Fruit fly (Drosophila melanogaster) whole organism, prepupa: ENCODE data around the gene CG31038.

Source experiments
- CG10631 ChIP-seq: fragments of 200-800 bp; sonication (Bioruptor generic); optimal IDR thresholded peaks from 2 replicates; lab custom pipeline; 2016; ENCODE audit warnings: missing biosample characterization, missing genetic modification characterization
- CG10669 ChIP-seq: fragments of 200-800 bp; sonication (Bioruptor generic); optimal IDR thresholded peaks from 3 replicates; lab custom pipeline; 2018; ENCODE audit warnings: missing biosample characterization, mild to moderate bottlenecking, missing genetic modification characterization, moderate library complexity
- CG11294 ChIP-seq: fragments of 200-800 bp; sonication (Bioruptor generic); IDR thresholded peaks from 2 replicates; pipeline ENCODE4 v1.3.6; 2022; ENCODE audit warnings: missing biosample characterization, missing genetic modification characterization
- CG11762 ChIP-seq: fragments of 200-800 bp; sonication (Bioruptor generic); optimal IDR thresholded peaks from 3 replicates; lab custom pipeline; 2016; ENCODE audit warnings: missing biosample characterization, missing genetic modification characterization; ENCODE audit not compliant: insufficient read depth
- CG1621 ChIP-seq: fragments of 200-800 bp; sonication (Bioruptor generic); optimal IDR thresholded peaks from 3 replicates; lab custom pipeline; 2018; ENCODE audit warnings: missing biosample characterization, mild to moderate bottlenecking, missing genetic modification characterization
- CG32006 ChIP-seq: fragments of 200-800 bp; sonication (Bioruptor generic); optimal IDR thresholded peaks from 3 replicates; lab custom pipeline; 2017; ENCODE audit warnings: missing biosample characterization, mild to moderate bottlenecking, missing genetic modification characterization
- CG34406 ChIP-seq: fragments of 200-800 bp; sonication (Bioruptor generic); optimal IDR thresholded peaks from 3 replicates; lab custom pipeline; 2016; ENCODE audit warnings: missing biosample characterization, missing genetic modification characterization
- CG3919 ChIP-seq: fragments of 200-800 bp; sonication (Bioruptor generic); optimal IDR thresholded peaks from 3 replicates; lab custom pipeline; 2016; ENCODE audit warnings: missing biosample characterization, missing genetic modification characterization
- CG4318 ChIP-seq: fragments of 200-800 bp; sonication (Bioruptor generic); optimal IDR thresholded peaks from 3 replicates; lab custom pipeline; 2017; ENCODE audit warnings: missing biosample characterization, mild to moderate bottlenecking, missing genetic modification characterization
- CG6276 ChIP-seq: fragments of 200-800 bp; sonication (Bioruptor generic); optimal IDR thresholded peaks from 2 replicates; lab custom pipeline; 2017; ENCODE audit warnings: missing biosample characterization, mild to moderate bottlenecking, missing genetic modification characterization
- CG6792 ChIP-seq: fragments of 200-800 bp; sonication (Bioruptor generic); optimal IDR thresholded peaks from 3 replicates; lab custom pipeline; 2016; ENCODE audit warnings: missing biosample characterization, missing genetic modification characterization
- CG8119 ChIP-seq: fragments of 200-800 bp; sonication (Bioruptor generic); IDR thresholded peaks from 3 replicates; pipeline ENCODE4 v1.3.6; 2022; ENCODE audit warnings: missing biosample characterization, missing genetic modification characterization
- CG8632 ChIP-seq: fragments of 200-800 bp; sonication (Bioruptor generic); optimal IDR thresholded peaks from 3 replicates; lab custom pipeline; 2016; ENCODE audit warnings: missing biosample characterization, missing genetic modification characterization
- CG9139 ChIP-seq: fragments of 200-800 bp; sonication (Bioruptor generic); optimal IDR thresholded peaks from 3 replicates; lab custom pipeline; 2017; ENCODE audit warnings: missing biosample characterization, mild to moderate bottlenecking, missing genetic modification characterization
- Eip78C ChIP-seq: fragments of 200-800 bp; sonication (Bioruptor generic); peaks from one replicate; lab custom pipeline; 2016; ENCODE audit warnings: missing biosample characterization, missing genetic modification characterization
- Ets21C ChIP-seq: fragments of 200-800 bp; sonication (Bioruptor generic); optimal IDR thresholded peaks from 3 replicates; lab custom pipeline; 2016; ENCODE audit warnings: missing biosample characterization, missing genetic modification characterization
- Lpt ChIP-seq: fragments of 200-800 bp; sonication (Bioruptor generic); optimal IDR thresholded peaks from 3 replicates; lab custom pipeline; 2016; ENCODE audit warnings: missing biosample characterization, missing genetic modification characterization
- OdsH ChIP-seq: fragments of 200-800 bp; sonication (Bioruptor generic); optimal IDR thresholded peaks from 3 replicates; lab custom pipeline; 2016; ENCODE audit warnings: missing biosample characterization, missing genetic modification characterization
- Sox14 ChIP-seq: fragments of 200-800 bp; sonication (Bioruptor generic); optimal IDR thresholded peaks from 3 replicates; lab custom pipeline; 2016; ENCODE audit warnings: missing biosample characterization, missing genetic modification characterization
- acj6 ChIP-seq: fragments of 200-800 bp; sonication (Bioruptor generic); optimal IDR thresholded peaks from 3 replicates; lab custom pipeline; 2016; ENCODE audit warnings: missing biosample characterization, missing genetic modification characterization
- cyc ChIP-seq: fragments of 200-800 bp; sonication (Bioruptor generic); optimal IDR thresholded peaks from 3 replicates; lab custom pipeline; 2016; ENCODE audit warnings: missing biosample characterization, missing genetic modification characterization
- dac ChIP-seq: fragments of 200-800 bp; sonication (Bioruptor generic); optimal IDR thresholded peaks from 2 replicates; lab custom pipeline; 2017; ENCODE audit warnings: missing biosample characterization, mild to moderate bottlenecking, missing genetic modification characterization
- eg ChIP-seq: fragments of 200-800 bp; sonication (Bioruptor generic); IDR thresholded peaks from 3 replicates; pipeline ENCODE4 v1.3.6; 2022; ENCODE audit warnings: missing biosample characterization, missing genetic modification characterization
- esn ChIP-seq: fragments of 200-800 bp; sonication (Bioruptor generic); optimal IDR thresholded peaks from 2 replicates; lab custom pipeline; 2016; ENCODE audit warnings: missing biosample characterization, mild to moderate bottlenecking, missing genetic modification characterization, moderate library complexity
- fd59A ChIP-seq: fragments of 200-800 bp; sonication (Bioruptor generic); optimal IDR thresholded peaks from 2 replicates; lab custom pipeline; 2017; ENCODE audit warnings: missing biosample characterization, mild to moderate bottlenecking, missing genetic modification characterization, missing genetic modification reagents
- fkh ChIP-seq: fragments of 200-800 bp; sonication (Bioruptor generic); optimal IDR thresholded peaks from 3 replicates; lab custom pipeline; 2017; ENCODE audit warnings: missing biosample characterization, mild to moderate bottlenecking, missing genetic modification characterization, moderate library complexity
- lz ChIP-seq: fragments of 200-800 bp; sonication (Bioruptor generic); optimal IDR thresholded peaks from 3 replicates; lab custom pipeline; 2016; ENCODE audit warnings: missing biosample characterization, missing genetic modification characterization
- pdm3 ChIP-seq: fragments of 200-800 bp; sonication (Bioruptor generic); optimal IDR thresholded peaks from 3 replicates; lab custom pipeline; 2016; ENCODE audit warnings: missing biosample characterization, missing genetic modification characterization
- svp ChIP-seq: fragments of 200-800 bp; sonication (Bioruptor generic); peaks from one replicate; lab custom pipeline; 2016; ENCODE audit warnings: missing biosample characterization, missing genetic modification characterization
- topi ChIP-seq: fragments of 200-800 bp; sonication (Bioruptor generic); optimal IDR thresholded peaks from 3 replicates; lab custom pipeline; 2016; ENCODE audit warnings: missing biosample characterization, missing genetic modification characterization

Gene CG31038

dm6 chr3R:29876733-29877193 lies at the start of gene CG31038 (continued):
- peak; percentile 33 for TF ChIP-seq fd59A (GFP tag; lab: Kevin White, UChicago)
- TF ChIP-seq pdm3 = peak; percentile 63
- TF ChIP-seq Lpt (GFP tag; lab: Kevin White, UChicago) = peak; percentile 67
- TF ChIP-seq CG8632 = peak; percentile 51
- TF ChIP-seq cyc (GFP tag; lab: Kevin White, UChicago) = peak; percentile 30
- TF ChIP-seq svp = peak; percentile 74
- peak; percentile 63 for TF ChIP-seq CG32006 (GFP tag; lab: Kevin White, UChicago)
- TF ChIP-seq CG6792 (GFP tag; lab: Kevin White, UChicago) = no peak

dm6 chr3R:29829228-29829786 lies 47.6 kb upstream of the CG31038 start:
- no peak for TF ChIP-seq CG34406
- no peak for TF ChIP-seq acj6 (GFP tag; lab: Kevin White, UChicago)
- peak; percentile 29; the same call in 1 of the 3 replicates for TF ChIP-seq CG8119 (GFP tag; lab: Robert Waterston, UW)
- TF ChIP-seq Eip78C (GFP tag; lab: Kevin White, UChicago) = peak; percentile 26

dm6 chr3R:29830925-29831324 lies 45.9 kb upstream of the CG31038 start:
- TF ChIP-seq CG3919 (no peak), CG11294 (GFP tag; lab: Robert Waterston, UW) (no peak), OdsH (GFP tag; lab: Kevin White, UChicago) (no peak), dac (no peak), CG34406 (no peak), CG4318 (no peak), Eip78C (GFP tag; lab: Kevin White, UChicago) (peak; percentile 37), Ets21C (GFP tag; lab: Kevin White, UChicago) (no peak), topi (no peak), fkh (GFP tag; lab: Kevin White, UChicago) (peak; percentile 84), lz (no peak)

- TF ChIP-seq CG6276 (GFP tag; lab: Kevin White, UChicago) (no peak), CG10669 (GFP tag; lab: Kevin White, UChicago) (no peak), CG11762 (GFP tag; lab: Kevin White, UChicago) (no peak), Sox14 (GFP tag; lab: Kevin White, UChicago) (peak; percentile 1), fkh (GFP tag; lab: Kevin White, UChicago) (no peak), CG32006 (GFP tag; lab: Kevin White, UChicago) (no peak), CG9139 (GFP tag; lab: Kevin White, UChicago) (no peak), esn (peak; percentile 16), eg (GFP tag; lab: Robert Waterston, UW) (no peak), CG10631 (GFP tag; lab: Kevin White, UChicago) (peak; percentile 1), CG1621 (tag; lab: Kevin White, UChicago) (peak; percentile 30)
Measured at dm6 chr3R:29834759-29835709, 41.8 kb upstream of the CG31038 start, which contains the start of gene Atg16. TSS of gene Atg16 (minus strand) at chr3R:29835101.

dm6 chr3R:29835710-29836049 lies 41.2 kb upstream of the CG31038 start, which contains the start of gene Prtl99C:
TSS of gene Prtl99C (plus strand) at chr3R:29835950.
- TF ChIP-seq CG32006 (GFP tag; lab: Kevin White, UChicago) (no peak), CG9139 (GFP tag; lab: Kevin White, UChicago) (no peak), CG11294 (GFP tag; lab: Robert Waterston, UW) (no peak), CG34406 (no peak), cyc (GFP tag; lab: Kevin White, UChicago) (no peak)
- TF ChIP-seq, all 60 proteins: peak for 0
